Fruit fly (Drosophila melanogaster) whole organism, embryonic: ENCODE measurements around the gene Ypel.
A peak's percentile ranks its signal among the peaks of the same experiment; 100 is the strongest.

Source experiments
- Aef1 ChIP-seq: fragments of 200-800 bp; sonication (Bioruptor generic); IDR thresholded peaks from 3 replicates; pipeline ENCODE4 v1.3.6; 2022; ENCODE audit warnings: missing biosample characterization, missing genetic modification characterization
- CG10462 ChIP-seq: fragments of 200-800 bp; sonication (Bioruptor generic); optimal IDR thresholded peaks from 2 replicates; lab custom pipeline; 2016; ENCODE audit warnings: missing biosample characterization, missing genetic modification characterization
- CG11398 ChIP-seq: fragments of 200-800 bp; sonication (Bioruptor generic); optimal IDR thresholded peaks from 2 replicates; lab custom pipeline; 2016; ENCODE audit warnings: missing biosample characterization, missing genetic modification characterization
- CG15073 ChIP-seq: fragments of 200-800 bp; sonication (Bioruptor generic); optimal IDR thresholded peaks from 2 replicates; lab custom pipeline; 2016; ENCODE audit warnings: missing biosample characterization, missing genetic modification characterization
- CG15514 ChIP-seq: fragments of 200-800 bp; sonication (Bioruptor generic); optimal IDR thresholded peaks from 3 replicates; lab custom pipeline; 2017; ENCODE audit warnings: missing biosample characterization, missing genetic modification characterization, mild to moderate bottlenecking, moderate library complexity, missing genetic modification reagents
- CG16779 ChIP-seq: fragments of 200-800 bp; sonication (Bioruptor generic); IDR thresholded peaks from 2 replicates; pipeline ENCODE4 v1.3.6; 2022; ENCODE audit warnings: missing biosample characterization, missing genetic modification characterization
- CG17186 ChIP-seq: fragments of 200-800 bp; sonication (Bioruptor generic); optimal IDR thresholded peaks from 3 replicates; lab custom pipeline; 2017; ENCODE audit warnings: missing biosample characterization, missing genetic modification reagents, missing genetic modification characterization
- CG17385 ChIP-seq: fragments of 200-800 bp; sonication (Bioruptor generic); optimal IDR thresholded peaks from 3 replicates; lab custom pipeline; 2018; ENCODE audit warnings: missing biosample characterization, mild to moderate bottlenecking, missing genetic modification characterization
- CG18599 ChIP-seq: fragments of 200-800 bp; sonication (Bioruptor generic); optimal IDR thresholded peaks from 3 replicates; lab custom pipeline; 2017; ENCODE audit warnings: missing biosample characterization, missing genetic modification characterization, mild to moderate bottlenecking, moderate library complexity, missing genetic modification reagents
- CG34376 ChIP-seq: fragments of 200-800 bp; sonication (Bioruptor generic); optimal IDR thresholded peaks from 2 replicates; lab custom pipeline; 2018; ENCODE audit warnings: missing biosample characterization, mild to moderate bottlenecking, missing genetic modification characterization
- CG43689 ChIP-seq: fragments of 200-800 bp; sonication (Bioruptor generic); IDR thresholded peaks from 2 replicates; pipeline ENCODE4 v1.3.6; 2022; ENCODE audit warnings: missing biosample characterization, missing genetic modification characterization
- CG4730 ChIP-seq: fragments of 200-800 bp; sonication (Bioruptor generic); IDR thresholded peaks from 2 replicates; pipeline ENCODE4 v1.3.6; 2022; ENCODE audit warnings: missing biosample characterization, missing genetic modification characterization
- CG6272 ChIP-seq: fragments of 200-800 bp; sonication (Bioruptor generic); IDR thresholded peaks from 2 replicates; pipeline ENCODE4 v1.3.6; 2022; ENCODE audit warnings: missing biosample characterization, missing genetic modification characterization
- CG7963 ChIP-seq: fragments of 200-800 bp; sonication (Bioruptor generic); IDR thresholded peaks from 3 replicates; pipeline ENCODE4 v1.3.6; 2022; ENCODE audit warnings: missing biosample characterization, missing genetic modification characterization; ENCODE audit not compliant: partially characterized antibody
- CG7987 ChIP-seq: fragments of 200-800 bp; sonication (Bioruptor generic); optimal IDR thresholded peaks from 2 replicates; lab custom pipeline; 2018; ENCODE audit warnings: missing biosample characterization, mild to moderate bottlenecking, missing genetic modification characterization, moderate library complexity
- CG8924 ChIP-seq: fragments of 200-800 bp; optimal IDR thresholded peaks from 3 replicates; lab custom pipeline; 2019; ENCODE audit warnings: missing biosample characterization, mild to moderate bottlenecking, missing genetic modification characterization, moderate library complexity
- CG9932 ChIP-seq: fragments of 200-800 bp; sonication (Bioruptor generic); IDR thresholded peaks from 2 replicates; pipeline ENCODE4 v1.3.6; 2022; ENCODE audit warnings: missing biosample characterization, missing genetic modification characterization
- CHES-1-like ChIP-seq: fragments of 200-800 bp; sonication (Bioruptor generic); optimal IDR thresholded peaks from 2 replicates; lab custom pipeline; 2016; ENCODE audit warnings: missing biosample characterization, missing genetic modification characterization
- Camta ChIP-seq: fragments of 200-800 bp; sonication (Bioruptor generic); optimal IDR thresholded peaks from 2 replicates; lab custom pipeline; 2016; ENCODE audit warnings: missing biosample characterization, missing genetic modification characterization
- Fer2 ChIP-seq: fragments of 200-800 bp; sonication (Bioruptor generic); optimal IDR thresholded peaks from 2 replicates; lab custom pipeline; 2018; ENCODE audit warnings: missing biosample characterization, mild to moderate bottlenecking, missing genetic modification characterization, moderate library complexity
- HLH3B ChIP-seq: fragments of 200-800 bp; sonication (Bioruptor generic); IDR thresholded peaks from 2 replicates; pipeline ENCODE4 v1.3.6; 2022; ENCODE audit warnings: missing biosample characterization, missing genetic modification characterization
- HLH54F ChIP-seq: fragments of 200-800 bp; sonication (Bioruptor generic); optimal IDR thresholded peaks from 3 replicates; lab custom pipeline; 2016; ENCODE audit warnings: missing biosample characterization, missing genetic modification characterization
- Hsf ChIP-seq: fragments of 200-800 bp; sonication (Bioruptor generic); optimal IDR thresholded peaks from 3 replicates; lab custom pipeline; 2016; ENCODE audit warnings: missing biosample characterization, missing genetic modification characterization
- Jarid2 ChIP-seq: fragments of 200-800 bp; sonication (Bioruptor generic); optimal IDR thresholded peaks from 3 replicates; lab custom pipeline; 2017; ENCODE audit warnings: mild to moderate bottlenecking, missing biosample characterization, missing genetic modification reagents, missing genetic modification characterization
- Max ChIP-seq: fragments of 200-800 bp; sonication (Bioruptor generic); optimal IDR thresholded peaks from 2 replicates; lab custom pipeline; 2016; ENCODE audit warnings: missing biosample characterization, mild to moderate bottlenecking, missing genetic modification characterization
- Rx ChIP-seq: fragments of 200-800 bp; sonication (Bioruptor generic); IDR thresholded peaks from 2 replicates; pipeline ENCODE4 v1.3.6; 2022; ENCODE audit warnings: missing biosample characterization, missing genetic modification characterization
- Sin3A ChIP-seq: fragments of >200 bp; optimal IDR thresholded peaks from 2 replicates; lab custom pipeline; 2018
- Sox100B ChIP-seq: fragments of 200-800 bp; sonication (Bioruptor generic); optimal IDR thresholded peaks from 3 replicates; lab custom pipeline; 2018; ENCODE audit warnings: missing biosample characterization, mild to moderate bottlenecking, missing genetic modification characterization
- Vsx1 ChIP-seq: fragments of 200-800 bp; sonication (Bioruptor generic); optimal IDR thresholded peaks from 2 replicates; lab custom pipeline; 2017; ENCODE audit warnings: missing biosample characterization, mild to moderate bottlenecking, missing genetic modification characterization, missing genetic modification reagents
- Xbp1 ChIP-seq: fragments of 200-800 bp; sonication (Bioruptor generic); optimal IDR thresholded peaks from 3 replicates; lab custom pipeline; 2016; ENCODE audit warnings: missing biosample characterization, mild to moderate bottlenecking, missing genetic modification characterization
- bigmax ChIP-seq: fragments of 200-800 bp; sonication (Bioruptor generic); optimal IDR thresholded peaks from 2 replicates; lab custom pipeline; 2018; ENCODE audit warnings: missing biosample characterization, mild to moderate bottlenecking, missing genetic modification characterization
- cg ChIP-seq: fragments of 200-800 bp; sonication (Bioruptor generic); optimal IDR thresholded peaks from 3 replicates; lab custom pipeline; 2019; ENCODE audit warnings: missing biosample characterization, mild to moderate bottlenecking, missing genetic modification characterization, moderate library complexity
- ci ChIP-seq: fragments of 200-800 bp; sonication (Bioruptor generic); IDR thresholded peaks from 3 replicates; pipeline ENCODE4 v1.3.6; 2022; ENCODE audit warnings: missing biosample characterization, missing genetic modification characterization
- dati ChIP-seq: fragments of 200-800 bp; sonication (Bioruptor generic); IDR thresholded peaks from 2 replicates; pipeline ENCODE4 v1.3.6; 2022; ENCODE audit warnings: missing biosample characterization, missing genetic modification characterization
- fd3F ChIP-seq: fragments of 200-800 bp; sonication (Bioruptor generic); optimal IDR thresholded peaks from 2 replicates; lab custom pipeline; 2018; ENCODE audit warnings: missing biosample characterization, mild to moderate bottlenecking, missing genetic modification characterization, moderate library complexity
- gem ChIP-seq: fragments of 200-800 bp; sonication (Bioruptor generic); optimal IDR thresholded peaks from 2 replicates; lab custom pipeline; 2019; ENCODE audit warnings: missing biosample characterization, mild to moderate bottlenecking, missing genetic modification characterization, moderate library complexity
- hth ChIP-seq: fragments of >200 bp; optimal IDR thresholded peaks from 2 replicates; lab custom pipeline; 2017; ENCODE audit warnings: inconsistent platforms
- lmd ChIP-seq: fragments of 200-800 bp; sonication (Bioruptor generic); IDR thresholded peaks from 2 replicates; pipeline ENCODE4 v1.3.6; 2022; ENCODE audit warnings: missing biosample characterization, missing genetic modification characterization
- mam ChIP-seq: fragments of 200-800 bp; sonication (Bioruptor generic); optimal IDR thresholded peaks from 3 replicates; lab custom pipeline; 2016; ENCODE audit warnings: missing biosample characterization, missing genetic modification characterization
- odd ChIP-seq: fragments of 200-800 bp; sonication (Bioruptor generic); optimal IDR thresholded peaks from 2 replicates; lab custom pipeline; 2017; ENCODE audit warnings: missing biosample characterization, mild to moderate bottlenecking, missing genetic modification characterization
- pb ChIP-seq: fragments of 200-800 bp; sonication (Bioruptor generic); optimal IDR thresholded peaks from 3 replicates; lab custom pipeline; 2016; ENCODE audit warnings: missing biosample characterization, missing genetic modification characterization
- pfk ChIP-seq: fragments of 200-800 bp; sonication (Bioruptor generic); optimal IDR thresholded peaks from 2 replicates; lab custom pipeline; 2018; ENCODE audit warnings: missing biosample characterization, mild to moderate bottlenecking, missing genetic modification characterization, moderate library complexity
- pita ChIP-seq: fragments of 200-800 bp; sonication (Bioruptor generic); optimal IDR thresholded peaks from 2 replicates; lab custom pipeline; 2017; ENCODE audit warnings: missing biosample characterization, mild to moderate bottlenecking, missing genetic modification characterization
- prd ChIP-seq, 3 experiments: fragments of >200 bp in 2 of 3; fragments of 200-800 bp in 1 of 3; sonication (Bioruptor generic) in 1 of 3; optimal IDR thresholded peaks in 2 of 3; IDR thresholded peaks in 1 of 3; 2 replicates in 2 of 3; 3 replicates in 1 of 3; pipeline versions ENCODE4 v1.3.6 to Lab custom; 2017 to 2022; ENCODE audit warnings: missing biosample characterization in 1 of 3, missing genetic modification characterization in 1 of 3
- ro ChIP-seq: fragments of 200-800 bp; sonication (Bioruptor generic); IDR thresholded peaks from 2 replicates; pipeline ENCODE4 v1.3.6; 2022; ENCODE audit warnings: missing biosample characterization, missing genetic modification characterization
- run ChIP-seq: fragments of 200-800 bp; sonication (Bioruptor generic); optimal IDR thresholded peaks from 3 replicates; lab custom pipeline; 2018; ENCODE audit warnings: missing biosample characterization, mild to moderate bottlenecking, missing genetic modification characterization
- salm ChIP-seq: fragments of 200-800 bp; sonication (Bioruptor generic); optimal IDR thresholded peaks from 2 replicates; lab custom pipeline; 2018; ENCODE audit warnings: missing biosample characterization, mild to moderate bottlenecking, missing genetic modification characterization
- seq ChIP-seq: fragments of 200-800 bp; sonication (Bioruptor generic); IDR thresholded peaks from 2 replicates; pipeline ENCODE4 v1.3.6; 2022; ENCODE audit warnings: missing biosample characterization, missing genetic modification characterization
- trem ChIP-seq: fragments of 200-800 bp; optimal IDR thresholded peaks from 3 replicates; lab custom pipeline; 2019; ENCODE audit warnings: missing biosample characterization, mild to moderate bottlenecking, missing genetic modification characterization, moderate library complexity
- usp ChIP-seq: fragments of >200 bp; optimal IDR thresholded peaks from 2 replicates; lab custom pipeline; 2017; ENCODE audit warnings: missing biosample characterization, missing genetic modification characterization
- wor ChIP-seq: fragments of 200-800 bp; sonication (Bioruptor generic); IDR thresholded peaks from 2 replicates; pipeline ENCODE4 v1.3.6; 2022; ENCODE audit warnings: missing biosample characterization, missing genetic modification characterization

Gene Ypel

dm6 chrX:10232497-10232896 is 20.3 kb upstream of the Ypel start (continued):
- TF ChIP-seq CG17385 (GFP tag; lab: Kevin White, UChicago) = peak; percentile 63
- no peak; the same call in 1 of the 2 replicates for TF ChIP-seq CG6272 (GFP tag; lab: Robert Waterston, UW)
- no peak for TF ChIP-seq cg (GFP tag; lab: Kevin White, UChicago)
- TF ChIP-seq Hsf (GFP tag; lab: Kevin White, UChicago) = peak; percentile 60
- TF ChIP-seq Camta (GFP tag; lab: Kevin White, UChicago) = peak; percentile 39
- no peak for TF ChIP-seq Fer2 (tag; lab: Kevin White, UChicago)
- TF ChIP-seq ro (GFP tag; lab: Robert Waterston, UW) = no peak
- no peak for TF ChIP-seq prd (optimal IDR thresholded peaks at IDR 0.05; lab: Kevin White, UChicago)
- TF ChIP-seq prd (GFP tag; IDR thresholded peaks at IDR 0.05; lab: Robert Waterston, UW) = peak; percentile 53; the same call in 2 of the 3 replicates
- TF ChIP-seq Xbp1 (GFP tag; lab: Kevin White, UChicago) = peak; percentile 76
- TF ChIP-seq CG18599 (GFP tag; lab: Kevin White, UChicago) = peak; percentile 42
- peak; percentile 85 for TF ChIP-seq CG8924
- peak; percentile 46 for TF ChIP-seq CG11398 (GFP tag; lab: Kevin White, UChicago)
- peak; percentile 45; the same call in 2 of the 3 replicates for TF ChIP-seq Aef1 (GFP tag; lab: Robert Waterston, UW)
- no peak for TF ChIP-seq pb
- no peak for TF ChIP-seq Sin3A (lab: Kevin White, UChicago)
- no peak for TF ChIP-seq CG4730 (GFP tag; lab: Robert Waterston, UW)
- TF ChIP-seq bigmax (GFP tag; lab: Kevin White, UChicago) = no peak
- peak; percentile 91 for TF ChIP-seq salm
- TF ChIP-seq HLH3B (GFP tag; lab: Robert Waterston, UW) = peak; percentile 53
- TF ChIP-seq wor (GFP tag; lab: Robert Waterston, UW) = peak; percentile 41; the same call in 1 of the 2 replicates
- peak; percentile 36 for TF ChIP-seq HLH54F (GFP tag; lab: Kevin White, UChicago)
- no peak for TF ChIP-seq usp (GFP tag; lab: Kevin White, UChicago)
- TF ChIP-seq Vsx1 (GFP tag; lab: Kevin White, UChicago) = peak; percentile 74
- TF ChIP-seq CG34376 (GFP tag; lab: Kevin White, UChicago) = peak; percentile 6
- TF ChIP-seq pita (GFP tag; lab: Kevin White, UChicago) = no peak
- TF ChIP-seq pfk = no peak
- TF ChIP-seq CG15514 (GFP tag; lab: Kevin White, UChicago) = peak; percentile 47
- peak; percentile 80 for TF ChIP-seq Sox100B
- TF ChIP-seq CG7963 = no peak
- no peak for TF ChIP-seq hth (lab: Kevin White, UChicago)
- TF ChIP-seq fd3F (GFP tag; lab: Kevin White, UChicago) = peak; percentile 78
- TF ChIP-seq CG43689 (GFP tag; lab: Robert Waterston, UW) = peak; percentile 57
- TF ChIP-seq CG7987 (GFP tag; lab: Kevin White, UChicago) = no peak
- no peak for TF ChIP-seq CG15073 (GFP tag; lab: Kevin White, UChicago)
- peak; percentile 26 for TF ChIP-seq CG10462
- peak; percentile 89 for TF ChIP-seq run (tag; lab: Kevin White, UChicago)
- TF ChIP-seq mam (GFP tag; lab: Kevin White, UChicago) = peak; percentile 54
- TF ChIP-seq CG9932 (GFP tag; lab: Robert Waterston, UW) = peak; percentile 44
- TF ChIP-seq lmd (GFP tag; lab: Robert Waterston, UW) = peak; percentile 78
- peak; percentile 93 for TF ChIP-seq gem
- peak; percentile 82 for TF ChIP-seq seq (GFP tag; lab: Robert Waterston, UW)
- peak; percentile 23 for TF ChIP-seq CHES-1-like
- TF ChIP-seq trem (tag; lab: Kevin White, UChicago) = peak; percentile 46
- TF ChIP-seq ci (GFP tag; lab: Robert Waterston, UW) = peak; percentile 55; the same call in 2 of the 3 replicates
- peak; percentile 24 for TF ChIP-seq Max
- TF ChIP-seq Rx (GFP tag; lab: Robert Waterston, UW) = no peak
- TF ChIP-seq CG16779 (GFP tag; lab: Robert Waterston, UW) = no peak
- TF ChIP-seq Jarid2 (GFP tag; lab: Kevin White, UChicago) = no peak
- TF ChIP-seq odd (GFP tag; lab: Kevin White, UChicago) = peak; percentile 81
- no peak for TF ChIP-seq CG17186
- no peak for TF ChIP-seq dati
